Fruit fly (Drosophila melanogaster) whole organism, embryonic: ENCODE data around the gene Gclc.

Experiments
- ATbp ChIP-seq: fragments of 200-800 bp; sonication (Bioruptor generic); optimal IDR thresholded peaks from 2 replicates; lab custom pipeline; 2017; ENCODE audit warnings: missing biosample characterization, mild to moderate bottlenecking, missing genetic modification characterization, missing genetic modification reagents
- Ada2b ChIP-seq: fragments of 200-800 bp; sonication (Bioruptor generic); IDR thresholded peaks from 2 replicates; pipeline ENCODE4 v1.3.6; 2022; ENCODE audit warnings: missing biosample characterization, missing genetic modification characterization
- Atf6 ChIP-seq: fragments of 200-800 bp; sonication (Bioruptor generic); IDR thresholded peaks from 2 replicates; pipeline ENCODE4 v1.3.6; 2022; ENCODE audit warnings: missing biosample characterization, missing genetic modification characterization
- BEAF-32 ChIP-seq: fragments of 200-800 bp; sonication (Bioruptor generic); optimal IDR thresholded peaks from 3 replicates; lab custom pipeline; 2017; ENCODE audit warnings: missing biosample characterization, missing genetic modification characterization, mild to moderate bottlenecking, moderate library complexity, missing genetic modification reagents
- CG1024 ChIP-seq: fragments of 200-800 bp; sonication (Bioruptor generic); IDR thresholded peaks from 2 replicates; pipeline ENCODE4 v1.3.6; 2022; ENCODE audit warnings: missing biosample characterization, missing genetic modification characterization
- CG10366 ChIP-seq: fragments of 200-800 bp; sonication (Bioruptor generic); IDR thresholded peaks from 2 replicates; pipeline ENCODE4 v1.3.6; 2022; ENCODE audit warnings: missing biosample characterization, missing genetic modification characterization
- CG10462 ChIP-seq: fragments of 200-800 bp; sonication (Bioruptor generic); optimal IDR thresholded peaks from 2 replicates; lab custom pipeline; 2016; ENCODE audit warnings: missing biosample characterization, missing genetic modification characterization
- CG10979 ChIP-seq: fragments of 200-800 bp; sonication (Bioruptor generic); optimal IDR thresholded peaks from 2 replicates; lab custom pipeline; 2018; ENCODE audit warnings: missing biosample characterization, mild to moderate bottlenecking, missing genetic modification characterization, moderate library complexity
- CG11398 ChIP-seq: fragments of 200-800 bp; sonication (Bioruptor generic); optimal IDR thresholded peaks from 2 replicates; lab custom pipeline; 2016; ENCODE audit warnings: missing biosample characterization, missing genetic modification characterization
- CG12071 ChIP-seq: fragments of 200-800 bp; sonication (Bioruptor generic); optimal IDR thresholded peaks from 3 replicates; lab custom pipeline; 2018; ENCODE audit warnings: missing biosample characterization, mild to moderate bottlenecking, missing genetic modification characterization
- CG1233 ChIP-seq: fragments of 200-800 bp; sonication (Bioruptor generic); optimal IDR thresholded peaks from 4 replicates; lab custom pipeline; 2018; ENCODE audit warnings: missing biosample characterization, mild to moderate bottlenecking, missing genetic modification characterization
- CG16863 ChIP-seq: fragments of 200-800 bp; sonication (Bioruptor generic); optimal IDR thresholded peaks from 3 replicates; lab custom pipeline; 2016; ENCODE audit warnings: missing biosample characterization, missing genetic modification characterization
- CG17385 ChIP-seq: fragments of 200-800 bp; sonication (Bioruptor generic); optimal IDR thresholded peaks from 3 replicates; lab custom pipeline; 2018; ENCODE audit warnings: missing biosample characterization, mild to moderate bottlenecking, missing genetic modification characterization
- CG2120 ChIP-seq: fragments of 200-800 bp; sonication (Bioruptor generic); optimal IDR thresholded peaks from 3 replicates; lab custom pipeline; 2016; ENCODE audit warnings: missing biosample characterization, missing genetic modification characterization
- CG2199 ChIP-seq: fragments of 200-800 bp; sonication (Bioruptor generic); IDR thresholded peaks from 3 replicates; pipeline ENCODE4 v1.3.6; 2022; ENCODE audit warnings: missing biosample characterization, missing genetic modification characterization
- CG3407 ChIP-seq: fragments of 200-800 bp; sonication (Bioruptor generic); optimal IDR thresholded peaks from 2 replicates; lab custom pipeline; 2018; ENCODE audit warnings: missing biosample characterization, mild to moderate bottlenecking, missing genetic modification characterization
- CG5953 ChIP-seq: fragments of 200-800 bp; sonication (Bioruptor generic); IDR thresholded peaks from 2 replicates; pipeline ENCODE4 v1.3.6; 2022; ENCODE audit warnings: missing biosample characterization, missing genetic modification characterization
- CG8944 ChIP-seq: fragments of 200-800 bp; sonication (Bioruptor generic); optimal IDR thresholded peaks from 3 replicates; lab custom pipeline; 2016; ENCODE audit warnings: missing biosample characterization, missing genetic modification characterization
- Ets65A ChIP-seq: fragments of 200-800 bp; sonication (Bioruptor generic); peaks from one replicate; lab custom pipeline; 2016; ENCODE audit warnings: missing biosample characterization, missing genetic modification characterization
- GATAe ChIP-seq: fragments of 200-800 bp; sonication (Bioruptor generic); conservative IDR thresholded peaks from 2 replicates; pipeline ENCODE4 v1.3.6; 2022; ENCODE audit warnings: missing biosample characterization, missing genetic modification characterization
- Gug ChIP-seq: fragments of 200-800 bp; sonication (Bioruptor generic); IDR thresholded peaks from 4 replicates; pipeline ENCODE4 v1.3.6; 2022; ENCODE audit warnings: missing biosample characterization, missing genetic modification characterization
- Hey ChIP-seq: fragments of 200-800 bp; sonication (Bioruptor generic); optimal IDR thresholded peaks from 3 replicates; lab custom pipeline; 2018; ENCODE audit warnings: missing biosample characterization, mild to moderate bottlenecking, missing genetic modification characterization
- HmgD ChIP-seq: fragments of 200-800 bp; sonication (Bioruptor generic); optimal IDR thresholded peaks from 3 replicates; lab custom pipeline; 2016; ENCODE audit warnings: missing biosample characterization, missing genetic modification characterization
- Hmx ChIP-seq: fragments of 200-800 bp; sonication (Bioruptor generic); optimal IDR thresholded peaks from 2 replicates; lab custom pipeline; 2016; ENCODE audit warnings: missing biosample characterization, missing genetic modification characterization
- Hr3 ChIP-seq: fragments of 200-800 bp; sonication (Bioruptor generic); optimal IDR thresholded peaks from 3 replicates; lab custom pipeline; 2016; ENCODE audit warnings: missing biosample characterization, missing genetic modification characterization
- MESR4 ChIP-seq: fragments of 200-800 bp; sonication (Bioruptor generic); optimal IDR thresholded peaks from 2 replicates; lab custom pipeline; 2018; ENCODE audit warnings: missing biosample characterization, mild to moderate bottlenecking, missing genetic modification characterization, moderate library complexity
- Mes4 ChIP-seq: fragments of 200-800 bp; sonication (Bioruptor generic); optimal IDR thresholded peaks from 2 replicates; lab custom pipeline; 2016; ENCODE audit warnings: missing biosample characterization, missing genetic modification characterization
- NC2α ChIP-seq: fragments of 200-800 bp; sonication (Bioruptor generic); optimal IDR thresholded peaks from 2 replicates; lab custom pipeline; 2016; ENCODE audit warnings: missing biosample characterization, missing genetic modification characterization
- Usf ChIP-seq: fragments of 200-800 bp; sonication (Bioruptor generic); optimal IDR thresholded peaks from 2 replicates; lab custom pipeline; 2017; ENCODE audit warnings: missing genotype, missing biosample characterization, missing genetic modification characterization
- aop ChIP-seq: fragments of 200-800 bp; sonication (Bioruptor generic); IDR thresholded peaks from 2 replicates; pipeline ENCODE4 v1.3.6; 2022; ENCODE audit warnings: missing biosample characterization, missing genetic modification characterization
- cad ChIP-seq: fragments of >200 bp; optimal IDR thresholded peaks from 2 replicates; lab custom pipeline; 2017; ENCODE audit warnings: missing biosample characterization, missing genetic modification characterization
- crc ChIP-seq: fragments of 200-800 bp; sonication (Bioruptor generic); optimal IDR thresholded peaks from 2 replicates; lab custom pipeline; 2016; ENCODE audit warnings: missing biosample characterization, missing genetic modification characterization
- croc ChIP-seq: fragments of 200-800 bp; sonication (Bioruptor generic); conservative IDR thresholded peaks from 3 replicates; pipeline ENCODE4 v1.3.6; 2022; ENCODE audit warnings: missing biosample characterization, missing genetic modification characterization
- crp ChIP-seq, 2 experiments: fragments of 200-800 bp; sonication (Bioruptor generic); optimal IDR thresholded peaks; 2 replicates in 1 of 2; 3 replicates in 1 of 2; lab custom pipeline; 2017; ENCODE audit warnings: missing biosample characterization in 2 of 2, missing genetic modification characterization in 2 of 2, mild to moderate bottlenecking in 1 of 2, moderate library complexity in 1 of 2
- dati ChIP-seq: fragments of 200-800 bp; sonication (Bioruptor generic); IDR thresholded peaks from 2 replicates; pipeline ENCODE4 v1.3.6; 2022; ENCODE audit warnings: missing biosample characterization, missing genetic modification characterization
- esg ChIP-seq: fragments of 200-800 bp; sonication (Bioruptor generic); conservative IDR thresholded peaks from 2 replicates; pipeline ENCODE4 v1.3.6; 2022; ENCODE audit warnings: missing biosample characterization, missing genetic modification characterization
- ewg ChIP-seq: fragments of 200-800 bp; sonication (Bioruptor generic); optimal IDR thresholded peaks from 3 replicates; lab custom pipeline; 2017; ENCODE audit warnings: mild to moderate bottlenecking, missing biosample characterization, missing genetic modification reagents, missing genetic modification characterization
- eyg ChIP-seq: fragments of 200-800 bp; sonication (Bioruptor generic); optimal IDR thresholded peaks from 3 replicates; lab custom pipeline; 2016; ENCODE audit warnings: missing biosample characterization, missing genetic modification characterization
- gce ChIP-seq: fragments of 200-800 bp; sonication (Bioruptor generic); IDR thresholded peaks from 3 replicates; pipeline ENCODE4 v1.3.6; 2022; ENCODE audit warnings: missing biosample characterization, missing genetic modification characterization
- gem ChIP-seq: fragments of 200-800 bp; sonication (Bioruptor generic); optimal IDR thresholded peaks from 2 replicates; lab custom pipeline; 2019; ENCODE audit warnings: missing biosample characterization, mild to moderate bottlenecking, missing genetic modification characterization, moderate library complexity
- h ChIP-seq: fragments of >200 bp; optimal IDR thresholded peaks from 2 replicates; lab custom pipeline; 2017
- luna ChIP-seq: fragments of 200-800 bp; sonication (Bioruptor generic); optimal IDR thresholded peaks from 2 replicates; lab custom pipeline; 2016; ENCODE audit warnings: missing biosample characterization, missing genetic modification characterization
- pum ChIP-seq: fragments of 200-800 bp; sonication (Bioruptor generic); optimal IDR thresholded peaks from 2 replicates; lab custom pipeline; 2016; ENCODE audit warnings: missing biosample characterization, missing genetic modification characterization
- ranshi ChIP-seq: fragments of 200-800 bp; sonication (Bioruptor generic); IDR thresholded peaks from 2 replicates; pipeline ENCODE4 v1.3.6; 2022; ENCODE audit warnings: missing biosample characterization, missing genetic modification characterization
- scrt ChIP-seq: fragments of 200-800 bp; sonication (Bioruptor generic); optimal IDR thresholded peaks from 2 replicates; lab custom pipeline; 2018; ENCODE audit warnings: missing biosample characterization, mild to moderate bottlenecking, missing genetic modification characterization, moderate library complexity
- sens ChIP-seq: fragments of 200-800 bp; sonication (Bioruptor generic); peaks from one replicate; lab custom pipeline; 2016; ENCODE audit warnings: missing biosample characterization, missing genetic modification characterization
- sisA ChIP-seq: fragments of 200-800 bp; sonication (Bioruptor generic); IDR thresholded peaks from 2 replicates; pipeline ENCODE4 v1.3.6; 2022; ENCODE audit warnings: missing biosample characterization, missing genetic modification characterization
- sug ChIP-seq: fragments of 200-800 bp; optimal IDR thresholded peaks from 2 replicates; lab custom pipeline; 2019; ENCODE audit warnings: missing biosample characterization, mild to moderate bottlenecking, missing genetic modification characterization, moderate library complexity
- twi ChIP-seq: fragments of 200-800 bp; optimal IDR thresholded peaks from 2 replicates; lab custom pipeline; 2019; ENCODE audit warnings: missing biosample characterization, mild to moderate bottlenecking, missing genetic modification characterization, moderate library complexity
- vnd ChIP-seq: fragments of 200-800 bp; sonication (Bioruptor generic); IDR thresholded peaks from 3 replicates; pipeline ENCODE4 v1.3.6; 2022; ENCODE audit warnings: missing biosample characterization, missing genetic modification characterization; ENCODE audit not compliant: partially characterized antibody
- z ChIP-seq: fragments of 200-800 bp; sonication (Bioruptor generic); IDR thresholded peaks from 3 replicates; pipeline ENCODE4 v1.3.6; 2022; ENCODE audit warnings: missing biosample characterization, missing genetic modification characterization
- zen2 ChIP-seq: fragments of 200-800 bp; sonication (Bioruptor generic); IDR thresholded peaks from 3 replicates; pipeline ENCODE4 v1.3.6; 2022; ENCODE audit warnings: missing biosample characterization, missing genetic modification characterization; ENCODE audit not compliant: partially characterized antibody
- zfh1 ChIP-seq: fragments of 200-800 bp; sonication (Bioruptor generic); IDR thresholded peaks from 3 replicates; pipeline ENCODE4 v1.3.6; 2022; ENCODE audit warnings: missing biosample characterization, missing genetic modification characterization

The Gclc gene

dm6 chrX:8125224-8125649 lies 9.3 kb upstream of the Gclc start (continued):
- no peak for TF ChIP-seq scrt (GFP tag; lab: Kevin White, UChicago)
- TF ChIP-seq ranshi (GFP tag; lab: Robert Waterston, UW), result no peak
- peak; percentile 57 for TF ChIP-seq CG17385 (GFP tag; lab: Kevin White, UChicago)
- peak; percentile 69 for TF ChIP-seq CG10979 (tag; lab: Kevin White, UChicago)
- peak; percentile 65 for TF ChIP-seq Ets65A (GFP tag; lab: Kevin White, UChicago)
- no peak for TF ChIP-seq CG2199 (GFP tag; lab: Robert Waterston, UW)
- no peak for TF ChIP-seq CG10462 (GFP tag; lab: Kevin White, UChicago)
- TF ChIP-seq sug, result no peak
- TF ChIP-seq eyg, result no peak
- peak; percentile 24; the same call in 1 of the 2 replicates for TF ChIP-seq sisA (GFP tag; lab: Robert Waterston, UW)
- no peak for TF ChIP-seq h
- no peak for TF ChIP-seq vnd
- no peak for TF ChIP-seq CG3407 (GFP tag; lab: Kevin White, UChicago)
- TF ChIP-seq pum, result no peak
- no peak for TF ChIP-seq cad (GFP tag; lab: Kevin White, UChicago)
- no peak for TF ChIP-seq MESR4
- no peak for TF ChIP-seq CG8944
- TF ChIP-seq CG1024 (GFP tag; lab: Robert Waterston, UW), result no peak
- no peak for TF ChIP-seq z (GFP tag; lab: Robert Waterston, UW)
- TF ChIP-seq crc (GFP tag; lab: Kevin White, UChicago), result no peak
- peak; percentile 34; the same call in 1 of the 4 replicates for TF ChIP-seq Gug (GFP tag; lab: Robert Waterston, UW)
- TF ChIP-seq aop (GFP tag; lab: Robert Waterston, UW), result no peak
- TF ChIP-seq ewg (GFP tag; lab: Kevin White, UChicago), result peak; percentile 39
- TF ChIP-seq luna (GFP tag; lab: Kevin White, UChicago), result no peak
- TF ChIP-seq Hey (tag; lab: Kevin White, UChicago), result no peak
- no peak for TF ChIP-seq CG11398 (GFP tag; lab: Kevin White, UChicago)
- TF ChIP-seq Atf6 (GFP tag; lab: Robert Waterston, UW), result no peak
- no peak for TF ChIP-seq NC2α (GFP tag; lab: Kevin White, UChicago)
- TF ChIP-seq gce (GFP tag; lab: Robert Waterston, UW), result no peak
- no peak for TF ChIP-seq CG16863 (GFP tag; lab: Kevin White, UChicago)
- no peak for TF ChIP-seq Mes4 (GFP tag; lab: Kevin White, UChicago)
- TF ChIP-seq dati, result no peak
- TF ChIP-seq Hmx, result no peak
- TF ChIP-seq CG12071 (GFP tag; lab: Kevin White, UChicago), result no peak
- 0 out of 3 replicates have a peak, but pooled peaks have one; percentile 46 for TF ChIP-seq zfh1
- peak; percentile 63 for TF ChIP-seq sens (GFP tag; lab: Kevin White, UChicago)
- no peak for TF ChIP-seq GATAe (GFP tag; lab: Robert Waterston, UW)
- peak; percentile 75 for TF ChIP-seq gem (tag; lab: Kevin White, UChicago)
- TF ChIP-seq CG1233 (GFP tag; lab: Kevin White, UChicago), result peak; percentile 10
- TF ChIP-seq BEAF-32, result no peak
- no peak for TF ChIP-seq CG2120 (GFP tag; lab: Kevin White, UChicago)
- peak; percentile 19; the same call in 1 of the 2 replicates for TF ChIP-seq CG10366 (GFP tag; lab: Robert Waterston, UW)
- TF ChIP-seq ATbp (GFP tag; lab: Kevin White, UChicago), result peak; percentile 53
- 0 out of 2 replicates have a peak, but pooled peaks have one; percentile 27 for TF ChIP-seq esg (GFP tag; lab: Robert Waterston, UW)
- TF ChIP-seq Ada2b (GFP tag; lab: Robert Waterston, UW), result no peak
- no peak for TF ChIP-seq twi (tag; lab: Kevin White, UChicago)
- no peak for TF ChIP-seq HmgD (GFP tag; lab: Kevin White, UChicago)
- TF ChIP-seq zen2 (GFP tag; lab: Robert Waterston, UW), result no peak
- peak; percentile 38; the same call in 2 of the 3 replicates for TF ChIP-seq croc (GFP tag; lab: Robert Waterston, UW)
- 0 out of 2 replicates have a peak, but pooled peaks have one; percentile 31 for TF ChIP-seq CG5953 (GFP tag; lab: Robert Waterston, UW)
- TF ChIP-seq crp (GFP tag; optimal IDR thresholded peaks at IDR 0.05; lab: Kevin White, UChicago), result no peak
- TF ChIP-seq Usf (GFP tag; lab: Kevin White, UChicago), result no peak
- peak; percentile 57 for TF ChIP-seq Hr3
